Worm (Caenorhabditis elegans) whole organism, L2 larva: ENCODE measurements around the gene gei-15.

Experiments used
- C34F6.9 ChIP-seq: fragments of 150-350 bp; optimal IDR thresholded peaks from 2 replicates; lab custom pipeline; 2014; ENCODE audit warnings: missing biosample characterization, missing genetic modification characterization
- F13H6.1 ChIP-seq: sonication (generic microtip); optimal IDR thresholded peaks from 2 replicates; lab custom pipeline; 2016; ENCODE audit warnings: missing genetic modification characterization, missing compliant biosample characterization
- R02D3.7 ChIP-seq: fragments of 150-350 bp; optimal IDR thresholded peaks from 2 replicates; lab custom pipeline; 2014; ENCODE audit warnings: missing biosample characterization, missing genetic modification characterization
- Y55F3AM.14 ChIP-seq: fragments of 200-800 bp; sonication (Bioruptor generic); optimal IDR thresholded peaks from 2 replicates; lab custom pipeline; 2018; ENCODE audit warnings: mild to moderate bottlenecking, missing genetic modification characterization, missing compliant biosample characterization
- ZK546.5 ChIP-seq: sonication (generic microtip); optimal IDR thresholded peaks from 2 replicates; lab custom pipeline; 2017; ENCODE audit warnings: missing biosample characterization, missing genetic modification characterization
- alr-1 ChIP-seq: fragments of 150-350 bp; optimal IDR thresholded peaks from 2 replicates; lab custom pipeline; 2014; ENCODE audit warnings: missing biosample characterization, missing genetic modification characterization
- ama-1 ChIP-seq: fragments of 150-350 bp; optimal IDR thresholded peaks from 2 replicates; lab custom pipeline; 2018; ENCODE audit warnings: inconsistent platforms
- blmp-1 ChIP-seq: sonication (generic microtip); optimal IDR thresholded peaks from 2 replicates; lab custom pipeline; 2017; ENCODE audit warnings: missing genetic modification characterization, mild to moderate bottlenecking, missing compliant biosample characterization, antibody characterized with exemption, moderate library complexity; ENCODE audit not compliant: insufficient read depth
- ceh-16 ChIP-seq: fragments of 150-350 bp; optimal IDR thresholded peaks from 2 replicates; lab custom pipeline; 2014; ENCODE audit warnings: missing biosample characterization, missing genetic modification characterization
- ceh-82 ChIP-seq: fragments of 150-350 bp; optimal IDR thresholded peaks from 2 replicates; lab custom pipeline; 2014; ENCODE audit warnings: missing biosample characterization, missing genetic modification characterization
- crh-2 ChIP-seq: sonication (generic microtip); optimal IDR thresholded peaks from 2 replicates; lab custom pipeline; 2017; ENCODE audit warnings: missing biosample characterization, missing genetic modification characterization
- egl-27 ChIP-seq: sonication (generic microtip); optimal IDR thresholded peaks from 3 replicates; lab custom pipeline; 2017; ENCODE audit warnings: missing biosample characterization, missing genetic modification reagents, missing genetic modification characterization
- elt-1 ChIP-seq: fragments of 150-350 bp; optimal IDR thresholded peaks from 2 replicates; lab custom pipeline; 2014; ENCODE audit warnings: missing biosample characterization, missing genetic modification characterization
- elt-3 ChIP-seq: sonication (generic microtip); optimal IDR thresholded peaks from 2 replicates; lab custom pipeline; 2017; ENCODE audit warnings: missing biosample characterization, missing genetic modification characterization
- fos-1 ChIP-seq: fragments of 150-350 bp; optimal IDR thresholded peaks from 2 replicates; lab custom pipeline; 2014; ENCODE audit warnings: missing biosample characterization, missing genetic modification characterization
- gmeb-1 ChIP-seq: fragments of 150-350 bp; optimal IDR thresholded peaks from 2 replicates; lab custom pipeline; 2014; ENCODE audit warnings: missing biosample characterization, missing genetic modification characterization
- lin-11 ChIP-seq: fragments of 150-350 bp; sonication (generic microtip); optimal IDR thresholded peaks from 2 replicates; lab custom pipeline; 2014; ENCODE audit warnings: missing biosample characterization, missing genetic modification characterization, inconsistent platforms, mixed read lengths
- lin-13 ChIP-seq: fragments of 150-350 bp; optimal IDR thresholded peaks from 2 replicates; lab custom pipeline; 2014; ENCODE audit warnings: missing biosample characterization, missing genetic modification reagents, missing genetic modification characterization
- lin-39 ChIP-seq: fragments of 150-350 bp; optimal IDR thresholded peaks from 2 replicates; lab custom pipeline; 2014; ENCODE audit warnings: missing biosample characterization, missing genetic modification reagents, missing genetic modification characterization
- lsy-2 ChIP-seq, 2 experiments: fragments of 150-350 bp in 1 of 2; sonication (generic microtip) in 1 of 2; optimal IDR thresholded peaks; 2 replicates each; lab custom pipeline; 2014 to 2017; ENCODE audit warnings: missing biosample characterization in 2 of 2, missing genetic modification characterization in 2 of 2
- mab-5 ChIP-seq: fragments of 150-350 bp; optimal IDR thresholded peaks from 2 replicates; lab custom pipeline; 2014; ENCODE audit warnings: missing biosample characterization, missing genetic modification characterization
- mbf-1 ChIP-seq: sonication (generic microtip); optimal IDR thresholded peaks from 2 replicates; lab custom pipeline; 2017; ENCODE audit warnings: missing biosample characterization, missing genetic modification characterization
- mdl-1 ChIP-seq, 2 experiments: fragments of 150-350 bp in 1 of 2; sonication (generic microtip) in 1 of 2; optimal IDR thresholded peaks; 2 replicates each; lab custom pipeline; 2017; ENCODE audit warnings: missing biosample characterization in 2 of 2, missing genetic modification characterization in 2 of 2
- nhr-10 ChIP-seq: sonication (generic microtip); optimal IDR thresholded peaks from 2 replicates; lab custom pipeline; 2017; ENCODE audit warnings: missing biosample characterization, missing genetic modification characterization
- nhr-11 ChIP-seq: fragments of 150-350 bp; optimal IDR thresholded peaks from 2 replicates; lab custom pipeline; 2014; ENCODE audit warnings: missing biosample characterization, missing genetic modification characterization
- nhr-12 ChIP-seq: fragments of 150-350 bp; optimal IDR thresholded peaks from 2 replicates; lab custom pipeline; 2014; ENCODE audit warnings: missing biosample characterization, missing genetic modification characterization
- nhr-129 ChIP-seq: fragments of 150-350 bp; optimal IDR thresholded peaks from 2 replicates; lab custom pipeline; 2014; ENCODE audit warnings: missing biosample characterization, missing genetic modification characterization
- nhr-21 ChIP-seq: fragments of 150-350 bp; optimal IDR thresholded peaks from 2 replicates; lab custom pipeline; 2014; ENCODE audit warnings: missing biosample characterization, missing genetic modification characterization
- nhr-237 ChIP-seq: fragments of 150-350 bp; optimal IDR thresholded peaks from 2 replicates; lab custom pipeline; 2014; ENCODE audit warnings: missing biosample characterization, missing genetic modification characterization
- nhr-6 ChIP-seq: fragments of 150-350 bp; optimal IDR thresholded peaks from 2 replicates; lab custom pipeline; 2014; ENCODE audit warnings: missing biosample characterization, missing genetic modification characterization
- nhr-77 ChIP-seq: fragments of 150-350 bp; optimal IDR thresholded peaks from 2 replicates; lab custom pipeline; 2014; ENCODE audit warnings: missing biosample characterization, missing genetic modification characterization
- skn-1 ChIP-seq: sonication (generic microtip); optimal IDR thresholded peaks from 2 replicates; lab custom pipeline; 2017; ENCODE audit warnings: missing biosample characterization, missing genetic modification characterization
- sma-3 ChIP-seq: sonication (generic microtip); optimal IDR thresholded peaks from 2 replicates; lab custom pipeline; 2016; ENCODE audit warnings: missing genetic modification reagents, missing genetic modification characterization, missing compliant biosample characterization
- sma-9 ChIP-seq, 2 experiments: fragments of 150-350 bp in 1 of 2; sonication (generic microtip) in 1 of 2; optimal IDR thresholded peaks; 2 replicates each; lab custom pipeline; 2014 to 2016; ENCODE audit warnings: missing genetic modification characterization in 2 of 2, mild to moderate bottlenecking in 1 of 2, missing biosample characterization in 1 of 2, missing compliant biosample characterization in 1 of 2, missing genetic modification reagents in 1 of 2, moderate library complexity in 1 of 2
- snpc-4 ChIP-seq: fragments of 150-350 bp; optimal IDR thresholded peaks from 2 replicates; lab custom pipeline; 2014; ENCODE audit warnings: missing biosample characterization, missing genetic modification characterization
- unc-39 ChIP-seq: fragments of 150-350 bp; optimal IDR thresholded peaks from 2 replicates; lab custom pipeline; 2014; ENCODE audit warnings: missing biosample characterization, missing genetic modification characterization
- unc-55 ChIP-seq: fragments of 150-350 bp; sonication (generic microtip); optimal IDR thresholded peaks from 3 replicates; lab custom pipeline; 2014; ENCODE audit warnings: missing biosample characterization, missing genetic modification reagents, missing genetic modification characterization
- zag-1 ChIP-seq: fragments of 150-350 bp; optimal IDR thresholded peaks from 2 replicates; lab custom pipeline; 2014; ENCODE audit warnings: missing biosample characterization, missing genetic modification characterization
- ztf-4 ChIP-seq: fragments of 150-350 bp; optimal IDR thresholded peaks from 2 replicates; lab custom pipeline; 2014; ENCODE audit warnings: missing biosample characterization, missing genetic modification characterization

The gei-15 gene

DNA sequence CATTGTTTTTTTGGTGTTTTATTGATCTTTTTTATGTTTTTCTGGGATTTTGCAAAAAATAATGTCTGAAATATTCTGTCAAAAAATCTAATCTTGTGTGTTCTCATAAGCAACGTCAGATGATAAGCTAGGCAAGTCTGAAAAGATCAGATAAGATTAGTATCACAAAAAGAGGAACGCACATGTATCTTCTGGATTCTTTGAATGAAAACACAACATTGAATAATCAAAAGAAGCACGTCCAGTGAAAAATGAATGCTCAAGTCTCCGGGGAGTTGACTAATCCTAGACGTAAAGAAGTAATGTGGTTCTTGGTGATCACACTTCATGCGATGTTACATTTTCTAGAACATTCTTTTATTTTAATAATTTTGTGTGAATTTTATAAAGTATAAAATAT is 17.6 kb downstream of the gei-15 start:
- TF ChIP-seq gmeb-1 (tag; lab: Kevin White, UChicago) = no peak
- TF ChIP-seq lsy-2 (tag; optimal IDR thresholded peaks at IDR 0.05; lab: Kevin White, UChicago) = peak in 1 of 2 experiments; percentile 8
- peak; percentile 22 for TF ChIP-seq mab-5 (tag; lab: Kevin White, UChicago)
- TF ChIP-seq unc-55 (GFP tag; lab: Kevin White, UChicago) = peak; percentile 36
- TF ChIP-seq C34F6.9 (tag; lab: Kevin White, UChicago) = peak; percentile 8
- no peak for TF ChIP-seq nhr-12 (tag; lab: Kevin White, UChicago)

DNA sequence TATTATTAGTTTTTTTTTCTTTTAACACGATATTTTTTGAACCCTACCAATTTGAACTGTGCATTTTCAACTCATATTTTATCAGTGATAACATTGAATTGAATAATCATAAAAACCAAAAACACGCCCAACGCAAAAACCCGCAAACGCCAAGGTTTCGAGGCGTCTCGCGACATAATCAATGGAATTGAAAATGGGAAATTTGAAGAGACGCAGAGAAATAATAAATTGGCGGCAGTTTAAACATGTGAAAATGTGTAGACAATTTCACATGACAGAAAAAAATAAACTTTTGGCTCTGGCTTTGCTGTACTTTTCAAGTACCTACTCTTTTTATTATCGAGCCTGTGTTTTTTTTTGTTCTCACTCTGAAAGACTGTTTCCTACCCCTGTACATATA is 18.2 kb downstream of the gei-15 start:
- TF ChIP-seq blmp-1 (tag; lab: Kevin White, UChicago) (no peak), alr-1 (tag; lab: Kevin White, UChicago) (no peak), R02D3.7 (tag; lab: Kevin White, UChicago) (no peak), mab-5 (tag; lab: Kevin White, UChicago) (peak; percentile 19), nhr-12 (tag; lab: Kevin White, UChicago) (no peak), sma-3 (GFP tag; lab: Kevin White, UChicago) (peak; percentile 12), lin-11 (tag; lab: Kevin White, UChicago) (peak; percentile 17), C34F6.9 (tag; lab: Kevin White, UChicago) (peak; percentile 52), nhr-11 (tag; lab: Kevin White, UChicago) (no peak), ceh-82 (tag; lab: Kevin White, UChicago) (no peak), lin-13 (GFP tag; lab: Kevin White, UChicago) (peak; percentile 30), egl-27 (tag; lab: Kevin White, UChicago) (no peak), nhr-21 (tag; lab: Kevin White, UChicago) (peak; percentile 17), elt-3 (tag; lab: Kevin White, UChicago) (no peak), gmeb-1 (tag; lab: Kevin White, UChicago) (peak; percentile 92), skn-1 (tag; lab: Kevin White, UChicago) (no peak), nhr-10 (no peak), ama-1 (lab: Kevin White, UChicago) (peak; percentile 57), Y55F3AM.14 (no peak), nhr-237 (tag; lab: Kevin White, UChicago) (no peak), ZK546.5 (no peak), ztf-4 (no peak), unc-55 (GFP tag; lab: Kevin White, UChicago) (peak; percentile 75), mdl-1 (tag; optimal IDR thresholded peaks at IDR 0.05; lab: Kevin White, UChicago) (no peak), unc-39 (no peak), lsy-2 (tag; optimal IDR thresholded peaks at IDR 0.05; lab: Kevin White, UChicago) (peak in 1 of 2 experiments; percentile 65), nhr-129 (tag; lab: Kevin White, UChicago) (peak; percentile 47), sma-9 (GFP tag; optimal IDR thresholded peaks at IDR 0.05; lab: Kevin White, UChicago) (peak; percentile 79), sma-9 (tag; optimal IDR thresholded peaks at IDR 0.05; lab: Kevin White, UChicago) (no peak), crh-2 (tag; lab: Kevin White, UChicago) (peak; percentile 64), F13H6.1 (tag; lab: Kevin White, UChicago) (peak; percentile 47), zag-1 (tag; lab: Kevin White, UChicago) (no peak), nhr-6 (tag; lab: Kevin White, UChicago) (no peak), fos-1 (peak; percentile 57)
- TF ChIP-seq, all 48 proteins: peak for 15

DNA sequence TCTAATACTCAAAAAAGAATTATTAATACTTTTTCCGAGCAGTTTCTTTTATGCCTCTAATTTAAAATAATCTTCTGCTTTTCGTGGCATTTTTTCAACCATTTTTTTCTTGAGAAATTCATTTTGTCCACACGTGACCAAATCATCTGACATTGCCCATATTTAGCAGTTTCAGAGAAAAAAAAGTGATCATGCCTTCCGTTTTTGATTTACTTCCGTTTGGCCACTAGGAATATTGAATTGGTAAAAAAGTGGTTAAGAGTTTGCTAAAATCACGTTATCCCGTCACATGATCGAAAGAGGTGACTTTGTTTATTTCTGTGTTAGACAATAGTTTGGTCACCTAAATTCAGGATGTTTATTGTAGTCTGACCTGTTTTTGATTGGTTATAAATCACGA is 18.7 kb downstream of the gei-15 start:
- no peak for TF ChIP-seq nhr-10
- TF ChIP-seq nhr-129 (tag; lab: Kevin White, UChicago) = peak; percentile 43
- peak; percentile 38 for TF ChIP-seq C34F6.9 (tag; lab: Kevin White, UChicago)
- TF ChIP-seq, all 48 proteins: peak for 2

ce11 chrX:6801546-6801945 is 21.5 kb downstream of the gei-15 start:
- no peak for TF ChIP-seq elt-1
- no peak for TF ChIP-seq ceh-16 (tag; lab: Kevin White, UChicago)
- TF ChIP-seq nhr-77 (tag; lab: Kevin White, UChicago) = no peak
- no peak for TF ChIP-seq sma-3 (GFP tag; lab: Kevin White, UChicago)
- TF ChIP-seq lin-39 (tag; lab: Kevin White, UChicago) = no peak
- no peak for TF ChIP-seq crh-2 (tag; lab: Kevin White, UChicago)
- TF ChIP-seq mbf-1 = no peak
- no peak for TF ChIP-seq Y55F3AM.14
- TF ChIP-seq ceh-82 (tag; lab: Kevin White, UChicago) = no peak
- no peak for TF ChIP-seq snpc-4
- no peak for TF ChIP-seq lin-13 (GFP tag; lab: Kevin White, UChicago)
- no peak for TF ChIP-seq gmeb-1 (tag; lab: Kevin White, UChicago)
- no peak for TF ChIP-seq unc-55 (GFP tag; lab: Kevin White, UChicago)
- TF ChIP-seq F13H6.1 (tag; lab: Kevin White, UChicago) = no peak
- TF ChIP-seq nhr-11 (tag; lab: Kevin White, UChicago) = no peak
- TF ChIP-seq unc-39 = no peak
- TF ChIP-seq, all 48 proteins: peak for 0
